Fruit fly (Drosophila melanogaster) whole organism, prepupa: ENCODE results near the gene Rdh.

Experiments
- CG10669 ChIP-seq: fragments of 200-800 bp; sonication (Bioruptor generic); optimal IDR thresholded peaks from 3 replicates; lab custom pipeline; 2018; ENCODE audit warnings: missing biosample characterization, mild to moderate bottlenecking, missing genetic modification characterization, moderate library complexity
- CG11294 ChIP-seq: fragments of 200-800 bp; sonication (Bioruptor generic); IDR thresholded peaks from 2 replicates; pipeline ENCODE4 v1.3.6; 2022; ENCODE audit warnings: missing biosample characterization, missing genetic modification characterization
- CG11762 ChIP-seq: fragments of 200-800 bp; sonication (Bioruptor generic); optimal IDR thresholded peaks from 3 replicates; lab custom pipeline; 2016; ENCODE audit warnings: missing biosample characterization, missing genetic modification characterization; ENCODE audit not compliant: insufficient read depth
- CG1621 ChIP-seq: fragments of 200-800 bp; sonication (Bioruptor generic); optimal IDR thresholded peaks from 3 replicates; lab custom pipeline; 2018; ENCODE audit warnings: missing biosample characterization, mild to moderate bottlenecking, missing genetic modification characterization
- CG3032 ChIP-seq: fragments of 200-800 bp; optimal IDR thresholded peaks from 2 replicates; lab custom pipeline; 2019; ENCODE audit warnings: missing biosample characterization, mild to moderate bottlenecking, missing genetic modification characterization, moderate library complexity
- CG32006 ChIP-seq: fragments of 200-800 bp; sonication (Bioruptor generic); optimal IDR thresholded peaks from 3 replicates; lab custom pipeline; 2017; ENCODE audit warnings: missing biosample characterization, mild to moderate bottlenecking, missing genetic modification characterization
- CG3919 ChIP-seq: fragments of 200-800 bp; sonication (Bioruptor generic); optimal IDR thresholded peaks from 3 replicates; lab custom pipeline; 2016; ENCODE audit warnings: missing biosample characterization, missing genetic modification characterization
- CG6163 ChIP-seq: fragments of 200-800 bp; sonication (Bioruptor generic); IDR thresholded peaks from 3 replicates; pipeline ENCODE4 v1.3.6; 2022; ENCODE audit warnings: missing biosample characterization, missing genetic modification characterization
- CG6276 ChIP-seq: fragments of 200-800 bp; sonication (Bioruptor generic); optimal IDR thresholded peaks from 2 replicates; lab custom pipeline; 2017; ENCODE audit warnings: missing biosample characterization, mild to moderate bottlenecking, missing genetic modification characterization
- CG6792 ChIP-seq: fragments of 200-800 bp; sonication (Bioruptor generic); optimal IDR thresholded peaks from 3 replicates; lab custom pipeline; 2016; ENCODE audit warnings: missing biosample characterization, missing genetic modification characterization
- CG6808 ChIP-seq: fragments of 200-800 bp; sonication (Bioruptor generic); optimal IDR thresholded peaks from 3 replicates; lab custom pipeline; 2017; ENCODE audit warnings: missing biosample characterization, missing genetic modification characterization, mild to moderate bottlenecking, moderate library complexity, missing genetic modification reagents
- CG7368 ChIP-seq: fragments of 200-800 bp; sonication (Bioruptor generic); optimal IDR thresholded peaks from 3 replicates; lab custom pipeline; 2016; ENCODE audit warnings: missing biosample characterization, missing genetic modification characterization
- CG8119 ChIP-seq: fragments of 200-800 bp; sonication (Bioruptor generic); IDR thresholded peaks from 3 replicates; pipeline ENCODE4 v1.3.6; 2022; ENCODE audit warnings: missing biosample characterization, missing genetic modification characterization
- CG8632 ChIP-seq: fragments of 200-800 bp; sonication (Bioruptor generic); optimal IDR thresholded peaks from 3 replicates; lab custom pipeline; 2016; ENCODE audit warnings: missing biosample characterization, missing genetic modification characterization
- Eip78C ChIP-seq: fragments of 200-800 bp; sonication (Bioruptor generic); peaks from one replicate; lab custom pipeline; 2016; ENCODE audit warnings: missing biosample characterization, missing genetic modification characterization
- Eip93F ChIP-seq: fragments of 200-800 bp; sonication (Bioruptor generic); optimal IDR thresholded peaks from 2 replicates; lab custom pipeline; 2016; ENCODE audit warnings: missing biosample characterization, mild to moderate bottlenecking, missing genetic modification characterization
- Ets21C ChIP-seq: fragments of 200-800 bp; sonication (Bioruptor generic); optimal IDR thresholded peaks from 3 replicates; lab custom pipeline; 2016; ENCODE audit warnings: missing biosample characterization, missing genetic modification characterization
- Ets96B ChIP-seq: fragments of 200-800 bp; optimal IDR thresholded peaks from 2 replicates; lab custom pipeline; 2019; ENCODE audit warnings: missing biosample characterization, mild to moderate bottlenecking, missing genetic modification characterization, moderate library complexity
- Gug ChIP-seq: fragments of 200-800 bp; sonication (Bioruptor generic); IDR thresholded peaks from 2 replicates; pipeline ENCODE4 v1.3.6; 2022; ENCODE audit warnings: missing biosample characterization, missing genetic modification characterization
- Hr38 ChIP-seq: sonication (Bioruptor generic); optimal IDR thresholded peaks from 2 replicates; lab custom pipeline; 2016; ENCODE audit warnings: missing biosample characterization, missing genetic modification characterization
- Hr39 ChIP-seq: fragments of 200-800 bp; sonication (Bioruptor generic); optimal IDR thresholded peaks from 2 replicates; lab custom pipeline; 2016; ENCODE audit warnings: missing biosample characterization, missing genetic modification characterization
- Hr4 ChIP-seq: fragments of 200-800 bp; sonication (Bioruptor generic); optimal IDR thresholded peaks from 3 replicates; lab custom pipeline; 2016; ENCODE audit warnings: missing biosample characterization, missing genetic modification characterization
- Lpt ChIP-seq: fragments of 200-800 bp; sonication (Bioruptor generic); optimal IDR thresholded peaks from 3 replicates; lab custom pipeline; 2016; ENCODE audit warnings: missing biosample characterization, missing genetic modification characterization
- OdsH ChIP-seq: fragments of 200-800 bp; sonication (Bioruptor generic); optimal IDR thresholded peaks from 3 replicates; lab custom pipeline; 2016; ENCODE audit warnings: missing biosample characterization, missing genetic modification characterization
- Sox102F ChIP-seq: fragments of 200-800 bp; sonication (Bioruptor generic); optimal IDR thresholded peaks from 2 replicates; lab custom pipeline; 2016; ENCODE audit warnings: missing biosample characterization, mild to moderate bottlenecking, missing genetic modification characterization
- achi ChIP-seq: fragments of 200-800 bp; sonication (Bioruptor generic); optimal IDR thresholded peaks from 3 replicates; lab custom pipeline; 2016; ENCODE audit warnings: missing biosample characterization, missing genetic modification characterization
- acj6 ChIP-seq: fragments of 200-800 bp; sonication (Bioruptor generic); optimal IDR thresholded peaks from 3 replicates; lab custom pipeline; 2016; ENCODE audit warnings: missing biosample characterization, missing genetic modification characterization
- dac ChIP-seq: fragments of 200-800 bp; sonication (Bioruptor generic); optimal IDR thresholded peaks from 2 replicates; lab custom pipeline; 2017; ENCODE audit warnings: missing biosample characterization, mild to moderate bottlenecking, missing genetic modification characterization
- eg ChIP-seq: fragments of 200-800 bp; sonication (Bioruptor generic); IDR thresholded peaks from 3 replicates; pipeline ENCODE4 v1.3.6; 2022; ENCODE audit warnings: missing biosample characterization, missing genetic modification characterization
- esn ChIP-seq: fragments of 200-800 bp; sonication (Bioruptor generic); optimal IDR thresholded peaks from 2 replicates; lab custom pipeline; 2016; ENCODE audit warnings: missing biosample characterization, mild to moderate bottlenecking, missing genetic modification characterization, moderate library complexity
- fd85E ChIP-seq: fragments of 200-800 bp; sonication (Bioruptor generic); optimal IDR thresholded peaks from 3 replicates; lab custom pipeline; 2016; ENCODE audit warnings: missing biosample characterization, missing genetic modification characterization
- lz ChIP-seq: fragments of 200-800 bp; sonication (Bioruptor generic); optimal IDR thresholded peaks from 3 replicates; lab custom pipeline; 2016; ENCODE audit warnings: missing biosample characterization, missing genetic modification characterization
- net ChIP-seq: fragments of 200-800 bp; sonication (Bioruptor generic); optimal IDR thresholded peaks from 3 replicates; lab custom pipeline; 2016; ENCODE audit warnings: missing biosample characterization, missing genetic modification characterization
- pdm3 ChIP-seq: fragments of 200-800 bp; sonication (Bioruptor generic); optimal IDR thresholded peaks from 3 replicates; lab custom pipeline; 2016; ENCODE audit warnings: missing biosample characterization, missing genetic modification characterization
- spab ChIP-seq: fragments of 200-800 bp; sonication (Bioruptor generic); optimal IDR thresholded peaks from 2 replicates; lab custom pipeline; 2017; ENCODE audit warnings: missing biosample characterization, mild to moderate bottlenecking, missing genetic modification characterization, missing genetic modification reagents
- svp ChIP-seq: fragments of 200-800 bp; sonication (Bioruptor generic); peaks from one replicate; lab custom pipeline; 2016; ENCODE audit warnings: missing biosample characterization, missing genetic modification characterization
- vri ChIP-seq: fragments of 200-800 bp; sonication (Bioruptor generic); optimal IDR thresholded peaks from 3 replicates; lab custom pipeline; 2016; ENCODE audit warnings: missing biosample characterization, mild to moderate bottlenecking, missing genetic modification characterization

Gene Rdh

dm6 chr3L:3848687-3849270 lies 23.5 kb downstream of the Rdh start:
- TF ChIP-seq pdm3 (GFP tag; lab: Kevin White, UChicago) = no peak
- no peak for TF ChIP-seq CG8119 (GFP tag; lab: Robert Waterston, UW)
- no peak for TF ChIP-seq CG10669 (GFP tag; lab: Kevin White, UChicago)
- TF ChIP-seq CG11294 (GFP tag; lab: Robert Waterston, UW) = no peak
- TF ChIP-seq CG7368 (GFP tag; lab: Kevin White, UChicago) = no peak
- TF ChIP-seq CG8632 (GFP tag; lab: Kevin White, UChicago) = no peak
- no peak for TF ChIP-seq Hr39 (GFP tag; lab: Kevin White, UChicago)
- no peak for TF ChIP-seq spab
- no peak for TF ChIP-seq CG1621 (tag; lab: Kevin White, UChicago)

- TF ChIP-seq CG8119 (GFP tag; lab: Robert Waterston, UW) (no peak), Ets96B (tag; lab: Kevin White, UChicago) (no peak), Ets21C (GFP tag; lab: Kevin White, UChicago) (no peak), CG6808 (GFP tag; lab: Kevin White, UChicago) (no peak), CG11762 (no peak), Eip93F (GFP tag; lab: Kevin White, UChicago) (no peak), eg (GFP tag; lab: Robert Waterston, UW) (no peak), CG7368 (GFP tag; lab: Kevin White, UChicago) (no peak), svp (GFP tag; lab: Kevin White, UChicago) (no peak), CG10669 (GFP tag; lab: Kevin White, UChicago) (no peak)
- TF ChIP-seq, all 60 proteins: peak for 0
These were observed 24.5 kb downstream of the Rdh start for dm6 chr3L:3849763-3850162.

- TF ChIP-seq CG7368 (GFP tag; lab: Kevin White, UChicago) (no peak), CG6276 (GFP tag; lab: Kevin White, UChicago) (no peak), CG3919 (GFP tag; lab: Kevin White, UChicago) (no peak), svp (GFP tag; lab: Kevin White, UChicago) (no peak), lz (no peak), Lpt (GFP tag; lab: Kevin White, UChicago) (no peak), Eip93F (GFP tag; lab: Kevin White, UChicago) (no peak), OdsH (GFP tag; lab: Kevin White, UChicago) (no peak), CG32006 (GFP tag; lab: Kevin White, UChicago) (no peak), Gug (no peak), dac (GFP tag; lab: Kevin White, UChicago) (no peak), Sox102F (GFP tag; lab: Kevin White, UChicago) (no peak), CG6792 (no peak), CG6163 (GFP tag; lab: Robert Waterston, UW) (no peak), Eip78C (GFP tag; lab: Kevin White, UChicago) (no peak), achi (GFP tag; lab: Kevin White, UChicago) (no peak), esn (no peak), acj6 (GFP tag; lab: Kevin White, UChicago) (no peak), CG3032 (no peak), Ets21C (GFP tag; lab: Kevin White, UChicago) (no peak)
These were observed 25.2 kb downstream of the Rdh start for dm6 chr3L:3850477-3850876.

DNA sequence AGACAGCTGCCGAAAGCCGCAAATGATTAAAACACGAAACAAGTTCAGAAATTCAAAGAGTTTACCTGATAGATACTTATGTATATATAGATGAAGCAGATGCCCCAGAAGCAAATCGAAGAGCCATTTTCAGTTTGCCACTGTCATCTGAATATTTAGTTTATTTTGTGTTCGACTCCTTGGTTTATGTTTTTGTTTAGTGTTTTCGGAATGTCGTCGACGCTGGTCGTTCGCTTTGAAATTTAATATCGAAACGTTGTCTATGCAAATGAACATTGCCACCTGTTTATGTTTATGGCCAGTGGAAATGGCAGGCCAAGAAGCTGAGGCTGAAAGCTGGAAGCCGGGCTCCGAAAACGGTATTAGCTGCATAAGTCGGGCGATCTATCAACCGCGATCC lies 25.8 kb downstream of the Rdh start:
- TF ChIP-seq vri (GFP tag; lab: Kevin White, UChicago) = no peak
- no peak for TF ChIP-seq fd85E (GFP tag; lab: Kevin White, UChicago)
- TF ChIP-seq dac (GFP tag; lab: Kevin White, UChicago) = no peak
- TF ChIP-seq CG6808 (GFP tag; lab: Kevin White, UChicago) = no peak
- no peak for TF ChIP-seq net (GFP tag; lab: Kevin White, UChicago)
- no peak for TF ChIP-seq Hr38 (GFP tag; lab: Kevin White, UChicago)
- TF ChIP-seq pdm3 (GFP tag; lab: Kevin White, UChicago) = no peak
- no peak for TF ChIP-seq Gug
- no peak for TF ChIP-seq Ets21C (GFP tag; lab: Kevin White, UChicago)
- TF ChIP-seq Hr4 = no peak
